Fruit fly (Drosophila melanogaster): ENCODE data around the gene fd96Ca.

Gene fd96Ca

dm6 chr3R:25080446-25080845, 2.0 kb upstream of the fd96Ca start:
- TF ChIP-seq pad (GFP tag; optimal IDR thresholded peaks at IDR 0.05) (peak; percentile 2), CG33017 (tag; optimal IDR thresholded peaks at IDR 0.05) (no peak)

- TF ChIP-seq Hr96 (GFP tag; optimal IDR thresholded peaks at IDR 0.05), result no peak
- TF ChIP-seq tj (GFP tag; optimal IDR thresholded peaks at IDR 0.05), result no peak
- no peak for TF ChIP-seq toe (GFP tag; optimal IDR thresholded peaks at IDR 0.05)
- TF ChIP-seq cnc (optimal IDR thresholded peaks at IDR 0.05), result no peak
- no peak for TF ChIP-seq CG1620 (GFP tag; optimal IDR thresholded peaks at IDR 0.05)
- no peak for TF ChIP-seq Clk (GFP tag; optimal IDR thresholded peaks at IDR 0.05)
- no peak for TF ChIP-seq CG11617 (GFP tag; optimal IDR thresholded peaks at IDR 0.05)
- TF ChIP-seq kay (GFP tag; ENCODE audit: borderline replicate concordance), result no peak
- TF ChIP-seq CG5204 (GFP tag; optimal IDR thresholded peaks at IDR 0.05), result no peak
- TF ChIP-seq CG12768 (GFP tag; optimal IDR thresholded peaks at IDR 0.05), result no peak
- no peak for TF ChIP-seq ovo (GFP tag; optimal IDR thresholded peaks at IDR 0.05)
- no peak for TF ChIP-seq pad (GFP tag; optimal IDR thresholded peaks at IDR 0.05)
- TF ChIP-seq cic (GFP tag; optimal IDR thresholded peaks at IDR 0.05), result no peak
- no peak for TF ChIP-seq CG7101 (tag; optimal IDR thresholded peaks at IDR 0.05)
- no peak for TF ChIP-seq Crg-1 (GFP tag; optimal IDR thresholded peaks at IDR 0.05)
Observed at dm6 chr3R:25094639-25095038, 12.2 kb downstream of the fd96Ca start, which contains the start of gene fd96Cb. fd96Cb (plus strand) TSS chr3R:25095012.

- no peak for TF ChIP-seq CG33017 (tag; optimal IDR thresholded peaks at IDR 0.05)
- no peak for TF ChIP-seq ovo (GFP tag; optimal IDR thresholded peaks at IDR 0.05)
- no peak for TF ChIP-seq kay (GFP tag; ENCODE audit: borderline replicate concordance)
- no peak for TF ChIP-seq Clk (GFP tag; optimal IDR thresholded peaks at IDR 0.05)
- TF ChIP-seq CG1620 (GFP tag; optimal IDR thresholded peaks at IDR 0.05), result peak; percentile 21
Observed at dm6 chr3R:25097486-25097885, 15.0 kb downstream of the fd96Ca start, which contains the start of the genes CG33095 and CG33096. CG33095 (plus strand) TSS chr3R:25097672. CG33096 (plus strand) TSS chr3R:25097672.

dm6 chr3R:25102253-25102652, 19.8 kb downstream of the fd96Ca start, which contains the start of gene CG45095:
CG45095 (plus strand) TSS chr3R:25102553.
- TF ChIP-seq toe (GFP tag; optimal IDR thresholded peaks at IDR 0.05) (no peak), CG14711 (tag; optimal IDR thresholded peaks at IDR 0.05) (no peak), bab1 (GFP tag; optimal IDR thresholded peaks at IDR 0.05) (no peak), pad (GFP tag; optimal IDR thresholded peaks at IDR 0.05) (no peak), ovo (GFP tag; optimal IDR thresholded peaks at IDR 0.05) (no peak), Hr96 (GFP tag; optimal IDR thresholded peaks at IDR 0.05) (no peak), CG33017 (tag; optimal IDR thresholded peaks at IDR 0.05) (no peak), Clk (GFP tag; optimal IDR thresholded peaks at IDR 0.05) (no peak), CG7045 (GFP tag; optimal IDR thresholded peaks at IDR 0.05) (no peak), CG11617 (GFP tag; optimal IDR thresholded peaks at IDR 0.05) (no peak), CG1620 (GFP tag; optimal IDR thresholded peaks at IDR 0.05) (no peak), kay (GFP tag; ENCODE audit: borderline replicate concordance) (no peak), CG5204 (GFP tag; optimal IDR thresholded peaks at IDR 0.05) (no peak), CG7101 (tag; optimal IDR thresholded peaks at IDR 0.05) (no peak), cnc (optimal IDR thresholded peaks at IDR 0.05) (no peak), Mnt (GFP tag; optimal IDR thresholded peaks at IDR 0.05) (no peak), Crg-1 (GFP tag; optimal IDR thresholded peaks at IDR 0.05) (no peak), cic (GFP tag; optimal IDR thresholded peaks at IDR 0.05) (no peak)

dm6 chr3R:25108932-25109331, 26.4 kb downstream of the fd96Ca start, which contains the start of gene CG34027:
CG34027 (minus strand) TSS chr3R:25109032.
- TF ChIP-seq bab1 (GFP tag; optimal IDR thresholded peaks at IDR 0.05), result no peak
- no peak for TF ChIP-seq toe (GFP tag; optimal IDR thresholded peaks at IDR 0.05)

- TF ChIP-seq pad (GFP tag; optimal IDR thresholded peaks at IDR 0.05), result no peak
- no peak for TF ChIP-seq CG11617 (GFP tag; optimal IDR thresholded peaks at IDR 0.05)
- TF ChIP-seq Clk (GFP tag; optimal IDR thresholded peaks at IDR 0.05), result no peak
- TF ChIP-seq CG14711 (tag; optimal IDR thresholded peaks at IDR 0.05), result no peak
- TF ChIP-seq cic (GFP tag; optimal IDR thresholded peaks at IDR 0.05), result no peak
- TF ChIP-seq Crg-1 (GFP tag; optimal IDR thresholded peaks at IDR 0.05), result no peak
- no peak for TF ChIP-seq CG7101 (tag; optimal IDR thresholded peaks at IDR 0.05)
- TF ChIP-seq cnc (optimal IDR thresholded peaks at IDR 0.05), result no peak
- no peak for TF ChIP-seq toe (GFP tag; optimal IDR thresholded peaks at IDR 0.05)
- no peak for TF ChIP-seq CG5204 (GFP tag; optimal IDR thresholded peaks at IDR 0.05)
- no peak for TF ChIP-seq CG7045 (GFP tag; optimal IDR thresholded peaks at IDR 0.05)
- no peak for TF ChIP-seq CG1620 (GFP tag; optimal IDR thresholded peaks at IDR 0.05)
- TF ChIP-seq CG33017 (tag; optimal IDR thresholded peaks at IDR 0.05), result no peak
- TF ChIP-seq bab1 (GFP tag; optimal IDR thresholded peaks at IDR 0.05), result no peak
- no peak for TF ChIP-seq tj (GFP tag; optimal IDR thresholded peaks at IDR 0.05)
- no peak for TF ChIP-seq ovo (GFP tag; optimal IDR thresholded peaks at IDR 0.05)
- no peak for TF ChIP-seq Mnt (GFP tag; optimal IDR thresholded peaks at IDR 0.05)
- TF ChIP-seq kay (GFP tag; ENCODE audit: borderline replicate concordance), result no peak
Observed at dm6 chr3R:25112466-25112939, 30.0 kb downstream of the fd96Ca start, which contains the start of gene Nepl16. Nepl16 (minus strand) TSS chr3R:25112516.

- TF ChIP-seq CG1620 (GFP tag; optimal IDR thresholded peaks at IDR 0.05) (no peak), cnc (optimal IDR thresholded peaks at IDR 0.05) (no peak), bab1 (GFP tag; optimal IDR thresholded peaks at IDR 0.05) (peak; percentile 37)
Observed at dm6 chr3R:25122736-25123211, 40.3 kb downstream of the fd96Ca start, which contains the start of the genes CG31510 and TTLL5. CG31510 (minus strand) TSS chr3R:25122920. TTLL5 (minus strand) TSS chr3R:25122920.
